Worm (Caenorhabditis elegans) whole organism, L2 larva: ENCODE measurements around the gene K07H8.5.

Experiments
- C34F6.9 ChIP-seq: fragments of 150-350 bp; optimal IDR thresholded peaks from 2 replicates; lab custom pipeline; 2014; ENCODE audit warnings: missing biosample characterization, missing genetic modification characterization
- F13H6.1 ChIP-seq: sonication (generic microtip); optimal IDR thresholded peaks from 2 replicates; lab custom pipeline; 2016; ENCODE audit warnings: missing genetic modification characterization, missing compliant biosample characterization
- R02D3.7 ChIP-seq: fragments of 150-350 bp; optimal IDR thresholded peaks from 2 replicates; lab custom pipeline; 2014; ENCODE audit warnings: missing biosample characterization, missing genetic modification characterization
- Y55F3AM.14 ChIP-seq: fragments of 200-800 bp; sonication (Bioruptor generic); optimal IDR thresholded peaks from 2 replicates; lab custom pipeline; 2018; ENCODE audit warnings: mild to moderate bottlenecking, missing genetic modification characterization, missing compliant biosample characterization
- ZK546.5 ChIP-seq: sonication (generic microtip); optimal IDR thresholded peaks from 2 replicates; lab custom pipeline; 2017; ENCODE audit warnings: missing biosample characterization, missing genetic modification characterization
- alr-1 ChIP-seq: fragments of 150-350 bp; optimal IDR thresholded peaks from 2 replicates; lab custom pipeline; 2014; ENCODE audit warnings: missing biosample characterization, missing genetic modification characterization
- aly-2 ChIP-seq: fragments of 150-350 bp; optimal IDR thresholded peaks from 2 replicates; lab custom pipeline; 2014; ENCODE audit warnings: missing biosample characterization, missing genetic modification characterization
- ama-1 ChIP-seq: fragments of 150-350 bp; optimal IDR thresholded peaks from 2 replicates; lab custom pipeline; 2018; ENCODE audit warnings: inconsistent platforms
- ceh-82 ChIP-seq: fragments of 150-350 bp; optimal IDR thresholded peaks from 2 replicates; lab custom pipeline; 2014; ENCODE audit warnings: missing biosample characterization, missing genetic modification characterization
- crh-2 ChIP-seq: sonication (generic microtip); optimal IDR thresholded peaks from 2 replicates; lab custom pipeline; 2017; ENCODE audit warnings: missing biosample characterization, missing genetic modification characterization
- dmd-4 ChIP-seq: sonication (generic microtip); optimal IDR thresholded peaks from 2 replicates; lab custom pipeline; 2017; ENCODE audit warnings: missing biosample characterization, missing genetic modification characterization
- egl-27 ChIP-seq: sonication (generic microtip); optimal IDR thresholded peaks from 3 replicates; lab custom pipeline; 2017; ENCODE audit warnings: missing biosample characterization, missing genetic modification reagents, missing genetic modification characterization
- elt-1 ChIP-seq: fragments of 150-350 bp; optimal IDR thresholded peaks from 2 replicates; lab custom pipeline; 2014; ENCODE audit warnings: missing biosample characterization, missing genetic modification characterization
- fos-1 ChIP-seq: fragments of 150-350 bp; optimal IDR thresholded peaks from 2 replicates; lab custom pipeline; 2014; ENCODE audit warnings: missing biosample characterization, missing genetic modification characterization
- gmeb-1 ChIP-seq: fragments of 150-350 bp; optimal IDR thresholded peaks from 2 replicates; lab custom pipeline; 2014; ENCODE audit warnings: missing biosample characterization, missing genetic modification characterization
- lin-11 ChIP-seq: fragments of 150-350 bp; sonication (generic microtip); optimal IDR thresholded peaks from 2 replicates; lab custom pipeline; 2014; ENCODE audit warnings: missing biosample characterization, missing genetic modification characterization, inconsistent platforms, mixed read lengths
- lin-39 ChIP-seq: fragments of 150-350 bp; optimal IDR thresholded peaks from 2 replicates; lab custom pipeline; 2014; ENCODE audit warnings: missing biosample characterization, missing genetic modification reagents, missing genetic modification characterization
- lsy-2 ChIP-seq, 2 experiments: fragments of 150-350 bp in 1 of 2; sonication (generic microtip) in 1 of 2; optimal IDR thresholded peaks; 2 replicates each; lab custom pipeline; 2014 to 2017; ENCODE audit warnings: missing biosample characterization in 2 of 2, missing genetic modification characterization in 2 of 2
- mab-5 ChIP-seq: fragments of 150-350 bp; optimal IDR thresholded peaks from 2 replicates; lab custom pipeline; 2014; ENCODE audit warnings: missing biosample characterization, missing genetic modification characterization
- mbf-1 ChIP-seq: sonication (generic microtip); optimal IDR thresholded peaks from 2 replicates; lab custom pipeline; 2017; ENCODE audit warnings: missing biosample characterization, missing genetic modification characterization
- mdl-1 ChIP-seq, 2 experiments: fragments of 150-350 bp in 1 of 2; sonication (generic microtip) in 1 of 2; optimal IDR thresholded peaks; 2 replicates each; lab custom pipeline; 2017; ENCODE audit warnings: missing biosample characterization in 2 of 2, missing genetic modification characterization in 2 of 2
- nhr-10 ChIP-seq: sonication (generic microtip); optimal IDR thresholded peaks from 2 replicates; lab custom pipeline; 2017; ENCODE audit warnings: missing biosample characterization, missing genetic modification characterization
- nhr-12 ChIP-seq: fragments of 150-350 bp; optimal IDR thresholded peaks from 2 replicates; lab custom pipeline; 2014; ENCODE audit warnings: missing biosample characterization, missing genetic modification characterization
- nhr-129 ChIP-seq: fragments of 150-350 bp; optimal IDR thresholded peaks from 2 replicates; lab custom pipeline; 2014; ENCODE audit warnings: missing biosample characterization, missing genetic modification characterization
- nhr-23 ChIP-seq: fragments of 150-350 bp; optimal IDR thresholded peaks from 2 replicates; lab custom pipeline; 2014; ENCODE audit warnings: missing biosample characterization, missing genetic modification reagents, missing genetic modification characterization
- nhr-25 ChIP-seq: fragments of 150-350 bp; sonication (generic microtip); optimal IDR thresholded peaks from 3 replicates; lab custom pipeline; 2014; ENCODE audit warnings: missing biosample characterization, missing genetic modification characterization
- nhr-77 ChIP-seq: fragments of 150-350 bp; optimal IDR thresholded peaks from 2 replicates; lab custom pipeline; 2014; ENCODE audit warnings: missing biosample characterization, missing genetic modification characterization
- peb-1 ChIP-seq: fragments of 150-350 bp; optimal IDR thresholded peaks from 2 replicates; lab custom pipeline; 2014; ENCODE audit warnings: missing biosample characterization, missing genetic modification characterization
- sma-9 ChIP-seq, 2 experiments: fragments of 150-350 bp in 1 of 2; sonication (generic microtip) in 1 of 2; optimal IDR thresholded peaks; 2 replicates each; lab custom pipeline; 2014 to 2016; ENCODE audit warnings: missing genetic modification characterization in 2 of 2, mild to moderate bottlenecking in 1 of 2, missing biosample characterization in 1 of 2, missing compliant biosample characterization in 1 of 2, missing genetic modification reagents in 1 of 2, moderate library complexity in 1 of 2
- snpc-4 ChIP-seq: fragments of 150-350 bp; optimal IDR thresholded peaks from 2 replicates; lab custom pipeline; 2014; ENCODE audit warnings: missing biosample characterization, missing genetic modification characterization
- unc-39 ChIP-seq: fragments of 150-350 bp; optimal IDR thresholded peaks from 2 replicates; lab custom pipeline; 2014; ENCODE audit warnings: missing biosample characterization, missing genetic modification characterization
- unc-55 ChIP-seq: fragments of 150-350 bp; sonication (generic microtip); optimal IDR thresholded peaks from 3 replicates; lab custom pipeline; 2014; ENCODE audit warnings: missing biosample characterization, missing genetic modification reagents, missing genetic modification characterization
- unc-62 ChIP-seq: fragments of 150-350 bp; optimal IDR thresholded peaks from 2 replicates; lab custom pipeline; 2014; ENCODE audit warnings: missing biosample characterization, missing genetic modification reagents, missing genetic modification characterization
- ztf-1 ChIP-seq: fragments of 200-800 bp; sonication (Bioruptor generic); conservative IDR thresholded peaks from 2 replicates; pipeline ENCODE4 v1.3.6; 2022; ENCODE audit warnings: missing genetic modification characterization, missing compliant biosample characterization
- ztf-11 ChIP-seq: sonication (generic microtip); optimal IDR thresholded peaks from 2 replicates; lab custom pipeline; 2017; ENCODE audit warnings: missing biosample characterization, missing genetic modification characterization
- ztf-4 ChIP-seq: fragments of 150-350 bp; optimal IDR thresholded peaks from 2 replicates; lab custom pipeline; 2014; ENCODE audit warnings: missing biosample characterization, missing genetic modification characterization

K07H8.5 gene

DNA sequence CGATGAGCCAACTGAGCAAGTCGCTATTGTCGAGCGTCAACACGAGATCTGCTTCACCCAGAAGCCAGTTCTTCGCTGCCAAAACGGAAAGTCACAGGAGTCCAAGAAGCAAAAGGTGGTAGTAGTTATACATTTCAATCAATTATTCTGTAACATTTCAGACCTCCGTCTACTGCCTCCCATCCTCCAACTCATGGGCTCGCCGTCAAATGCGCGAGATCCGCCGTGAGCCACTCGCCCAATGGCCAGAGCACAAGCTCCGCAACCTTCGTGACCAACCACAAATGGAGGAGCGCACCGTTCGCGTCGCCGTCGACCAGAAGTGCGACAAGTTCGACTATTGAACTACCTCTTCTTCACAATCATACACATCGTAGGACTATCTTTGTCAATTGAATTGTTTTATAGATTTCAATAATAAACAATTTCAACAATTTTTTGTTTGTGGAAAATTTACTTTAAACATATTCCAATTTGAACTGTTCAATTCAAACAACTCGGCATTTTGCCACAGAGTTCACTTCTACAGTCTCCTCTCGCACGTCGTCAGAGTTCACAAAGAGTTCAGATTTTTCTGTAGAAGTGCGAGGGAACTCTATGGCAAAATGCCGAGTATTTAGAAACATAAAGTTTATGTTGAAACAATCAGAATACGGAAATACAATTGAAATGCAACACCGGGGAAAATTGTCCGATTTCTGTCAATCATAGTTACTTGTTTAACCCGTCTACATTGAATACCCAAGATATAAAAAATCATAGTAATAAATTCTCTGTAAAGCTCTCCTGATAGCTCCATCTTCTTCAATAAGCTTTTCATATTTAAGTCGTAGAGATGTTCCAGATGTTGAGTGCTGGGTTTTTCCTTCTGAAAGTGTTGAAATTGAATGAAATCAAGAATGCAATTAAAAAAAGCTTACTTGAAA lies 1.8 kb upstream of the K07H8.5 start:
- no peak for TF ChIP-seq peb-1 (tag; lab: Kevin White, UChicago)
- TF ChIP-seq ama-1, result no peak
- TF ChIP-seq sma-9 (GFP tag; optimal IDR thresholded peaks at IDR 0.05; lab: Kevin White, UChicago), result no peak
- no peak for TF ChIP-seq sma-9 (tag; optimal IDR thresholded peaks at IDR 0.05; lab: Kevin White, UChicago)
- TF ChIP-seq gmeb-1, result no peak
- no peak for TF ChIP-seq C34F6.9 (tag; lab: Kevin White, UChicago)
- TF ChIP-seq ztf-1 (GFP tag; lab: Robert Waterston, UW), result no peak
- TF ChIP-seq unc-39, result no peak
- TF ChIP-seq nhr-10 (tag; lab: Kevin White, UChicago), result no peak
- TF ChIP-seq snpc-4 (tag; lab: Kevin White, UChicago), result no peak
- TF ChIP-seq R02D3.7 (tag; lab: Kevin White, UChicago), result no peak
- TF ChIP-seq aly-2 (tag; lab: Kevin White, UChicago), result no peak
- TF ChIP-seq lsy-2 (tag; optimal IDR thresholded peaks at IDR 0.05; lab: Kevin White, UChicago), result no peak
- no peak for TF ChIP-seq F13H6.1 (tag; lab: Kevin White, UChicago)
- TF ChIP-seq egl-27, result no peak
- no peak for TF ChIP-seq mab-5 (tag; lab: Kevin White, UChicago)
- no peak for TF ChIP-seq dmd-4
- TF ChIP-seq nhr-12, result no peak
- TF ChIP-seq ztf-11, result no peak
- TF ChIP-seq unc-55, result no peak
- no peak for TF ChIP-seq elt-1
- TF ChIP-seq, all 48 proteins: peak for 0

DNA sequence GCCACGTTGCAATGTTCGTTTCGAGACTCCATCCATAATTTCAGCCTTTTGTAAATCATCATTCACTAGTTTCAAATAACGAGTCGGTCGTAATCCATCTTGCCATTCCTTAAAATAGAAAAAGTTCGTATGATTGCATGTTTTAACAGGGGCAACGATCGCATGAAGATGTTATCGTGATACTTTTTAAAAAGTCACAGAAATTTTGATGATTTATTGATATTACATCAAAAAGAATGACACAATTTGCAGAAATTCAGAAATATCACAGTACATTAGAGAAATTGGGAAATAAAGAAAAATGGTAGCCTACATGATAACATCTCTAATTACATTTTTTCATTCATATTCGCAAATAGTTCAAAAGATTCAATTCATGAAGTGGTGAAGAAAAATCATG lies 5.2 kb downstream of the K07H8.5 start:
- TF ChIP-seq ztf-4 (tag; lab: Kevin White, UChicago), result no peak
- no peak for TF ChIP-seq egl-27
- no peak for TF ChIP-seq lsy-2 (tag; optimal IDR thresholded peaks at IDR 0.05; lab: Kevin White, UChicago)
- no peak for TF ChIP-seq fos-1 (tag; lab: Kevin White, UChicago)
- no peak for TF ChIP-seq crh-2 (tag; lab: Kevin White, UChicago)
- TF ChIP-seq mdl-1 (tag; optimal IDR thresholded peaks at IDR 0.05; lab: Kevin White, UChicago), result no peak
- no peak for TF ChIP-seq mbf-1
- TF ChIP-seq Y55F3AM.14 (GFP tag; lab: Kevin White, UChicago), result no peak
- TF ChIP-seq nhr-129 (tag; lab: Kevin White, UChicago), result no peak
- TF ChIP-seq alr-1 (tag; lab: Kevin White, UChicago), result no peak
- TF ChIP-seq nhr-23 (tag; lab: Kevin White, UChicago), result no peak

DNA sequence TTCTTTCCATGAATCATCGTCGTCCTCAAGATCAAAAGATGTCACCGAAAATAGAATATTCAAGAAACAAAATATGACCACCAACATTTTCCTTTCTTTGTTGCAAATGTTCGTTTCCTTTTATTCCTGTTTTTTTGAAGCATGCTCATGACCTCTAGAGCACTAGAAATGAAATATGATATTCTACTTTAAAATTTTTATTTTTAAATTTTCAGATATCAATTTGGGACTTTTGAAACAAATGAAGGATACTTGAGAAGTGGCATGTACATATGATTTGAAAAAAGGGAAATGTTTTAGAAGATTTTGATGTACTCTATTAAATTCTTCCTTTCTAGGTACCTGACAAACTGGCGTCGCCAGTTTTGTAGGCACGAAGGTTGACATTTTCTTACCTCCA lies 7.1 kb downstream of the K07H8.5 start, which contains the start of gene K07H8.11:
K07H8.11 (minus strand) TSS at position 101 of the 400 bp plus-strand sequence.
- TF ChIP-seq crh-2 (tag; lab: Kevin White, UChicago), result no peak
- no peak for TF ChIP-seq gmeb-1
- no peak for TF ChIP-seq nhr-25 (tag; lab: Kevin White, UChicago)
- no peak for TF ChIP-seq lin-39 (tag; lab: Kevin White, UChicago)
- no peak for TF ChIP-seq mab-5 (tag; lab: Kevin White, UChicago)
- TF ChIP-seq unc-55, result no peak
- no peak for TF ChIP-seq snpc-4 (tag; lab: Kevin White, UChicago)
- TF ChIP-seq ceh-82 (tag; lab: Kevin White, UChicago), result no peak
- TF ChIP-seq unc-62 (GFP tag; lab: Kevin White, UChicago), result no peak
- no peak for TF ChIP-seq nhr-77
- TF ChIP-seq nhr-10 (tag; lab: Kevin White, UChicago), result no peak
- TF ChIP-seq, all 48 proteins: peak for 0

DNA sequence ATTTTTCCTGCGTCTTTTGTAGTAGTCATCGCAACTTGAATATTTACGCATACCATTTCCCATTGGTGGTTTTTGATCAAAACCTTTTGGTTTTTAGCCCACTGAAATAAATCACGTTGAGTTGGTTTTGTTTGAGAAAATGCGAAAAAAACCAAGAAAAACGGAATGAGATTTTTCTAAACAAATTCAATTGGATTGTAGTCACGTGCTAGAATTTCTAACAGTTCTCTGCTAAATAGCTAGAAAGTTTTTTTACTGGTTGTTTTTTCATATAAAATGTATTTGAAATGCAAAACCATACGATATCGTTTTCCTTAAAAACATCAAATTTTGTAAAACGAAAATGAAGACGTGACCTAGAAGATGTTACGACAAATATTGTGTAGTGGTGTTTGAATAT lies 8.5 kb downstream of the K07H8.5 start, which contains the start of gene K07H8.12:
K07H8.12 (minus strand) TSS at position 101 of the 400 bp plus-strand sequence.
- TF ChIP-seq ZK546.5 (tag; lab: Kevin White, UChicago) (no peak), Y55F3AM.14 (GFP tag; lab: Kevin White, UChicago) (no peak), crh-2 (tag; lab: Kevin White, UChicago) (no peak), C34F6.9 (tag; lab: Kevin White, UChicago) (no peak), snpc-4 (tag; lab: Kevin White, UChicago) (no peak), lin-11 (tag; lab: Kevin White, UChicago) (no peak), nhr-129 (tag; lab: Kevin White, UChicago) (no peak), nhr-77 (no peak)
